Worm (Caenorhabditis elegans) whole organism, mixed stage, embryonic: ENCODE data around the gene F49E8.7.
A peak's percentile ranks its signal among the peaks of the same experiment; 100 is the strongest.

Experiments
- blmp-1 ChIP-seq: fragments of 150-350 bp; optimal IDR thresholded peaks from 2 replicates; lab custom pipeline; 2014; ENCODE audit warnings: missing biosample characterization, missing genetic modification characterization
- ceh-83 ChIP-seq: fragments of 200-800 bp; sonication (Bioruptor generic); optimal IDR thresholded peaks from 2 replicates; lab custom pipeline; 2018; ENCODE audit warnings: mild to moderate bottlenecking, missing genetic modification characterization, missing compliant biosample characterization
- cnd-1 ChIP-seq: fragments of 200-800 bp; sonication (Bioruptor generic); optimal IDR thresholded peaks from 2 replicates; lab custom pipeline; 2018; ENCODE audit warnings: mild to moderate bottlenecking, missing genetic modification characterization, missing compliant biosample characterization
- drap-1 ChIP-seq: fragments of 200-800 bp; sonication (Bioruptor generic); optimal IDR thresholded peaks from 3 replicates; lab custom pipeline; 2018; ENCODE audit warnings: mild to moderate bottlenecking, missing genetic modification characterization, missing compliant biosample characterization
- lin-13 ChIP-seq: fragments of 150-350 bp; optimal IDR thresholded peaks from 2 replicates; lab custom pipeline; 2014; ENCODE audit warnings: missing biosample characterization, missing genetic modification characterization
- lsy-2 ChIP-seq: fragments of 150-350 bp; optimal IDR thresholded peaks from 2 replicates; lab custom pipeline; 2014; ENCODE audit warnings: missing biosample characterization, missing genetic modification characterization
- mab-5 ChIP-seq: fragments of 150-350 bp; optimal IDR thresholded peaks from 2 replicates; lab custom pipeline; 2014; ENCODE audit warnings: missing biosample characterization, missing genetic modification characterization
- nhr-12 ChIP-seq: fragments of 150-350 bp; optimal IDR thresholded peaks from 2 replicates; lab custom pipeline; 2014; ENCODE audit warnings: missing biosample characterization, missing genetic modification characterization
- nhr-237 ChIP-seq: fragments of 150-350 bp; optimal IDR thresholded peaks from 2 replicates; lab custom pipeline; 2014; ENCODE audit warnings: missing biosample characterization, missing genetic modification characterization
- nhr-28 ChIP-seq: fragments of 150-350 bp; optimal IDR thresholded peaks from 2 replicates; lab custom pipeline; 2014; ENCODE audit warnings: missing biosample characterization, missing genetic modification characterization
- nhr-76 ChIP-seq: sonication (generic microtip); optimal IDR thresholded peaks from 2 replicates; lab custom pipeline; 2017; ENCODE audit warnings: missing biosample characterization, missing genetic modification characterization
- unc-120 ChIP-seq: sonication (generic microtip); optimal IDR thresholded peaks from 2 replicates; lab custom pipeline; 2017; ENCODE audit warnings: missing genetic modification characterization, missing compliant biosample characterization; ENCODE audit not compliant: poor library complexity, severe bottlenecking

- TF ChIP-seq nhr-76 (tag; lab: Kevin White, UChicago) (no peak), unc-120 (tag; lab: Kevin White, UChicago) (no peak), nhr-28 (no peak), lsy-2 (tag; lab: Kevin White, UChicago) (no peak), blmp-1 (tag; lab: Kevin White, UChicago) (no peak), nhr-12 (no peak), cnd-1 (tag; lab: Kevin White, UChicago) (no peak), ceh-83 (no peak), lin-13 (tag; lab: Kevin White, UChicago) (no peak), drap-1 (GFP tag; lab: Kevin White, UChicago) (no peak), nhr-237 (peak; percentile 72), mab-5 (tag; lab: Kevin White, UChicago) (no peak)
These were observed 48.2 kb downstream of the F49E8.7 start, which contains the start of the genes vdac-1 and R05G6.5 for ce11 chrIV:7507841-7508509.
